Fruit fly (Drosophila melanogaster) whole organism, embryonic: Measurements from ENCODE around the gene Doc2.

Experiments
- C15 ChIP-seq: fragments of 200-800 bp; sonication (Bioruptor generic); IDR thresholded peaks from 3 replicates; pipeline ENCODE4 v1.3.6; 2022; ENCODE audit warnings: missing biosample characterization, missing genetic modification characterization
- CG10565 ChIP-seq: fragments of 200-800 bp; sonication (Bioruptor generic); optimal IDR thresholded peaks from 3 replicates; lab custom pipeline; 2016; ENCODE audit warnings: missing biosample characterization, mild to moderate bottlenecking, missing genetic modification characterization
- CG11456 ChIP-seq: fragments of 200-800 bp; sonication (Bioruptor generic); IDR thresholded peaks from 3 replicates; pipeline ENCODE4 v1.3.6; 2022; ENCODE audit warnings: missing biosample characterization, missing genetic modification characterization
- CG11695 ChIP-seq: fragments of 200-800 bp; sonication (Bioruptor generic); IDR thresholded peaks from 3 replicates; pipeline ENCODE4 v1.3.6; 2022; ENCODE audit warnings: missing biosample characterization, missing genetic modification characterization
- CG12299 ChIP-seq: fragments of 200-800 bp; sonication (Bioruptor generic); optimal IDR thresholded peaks from 2 replicates; lab custom pipeline; 2018; ENCODE audit warnings: missing biosample characterization, mild to moderate bottlenecking, missing genetic modification characterization
- CG14014 ChIP-seq: fragments of 200-800 bp; sonication (Bioruptor generic); IDR thresholded peaks from 2 replicates; pipeline ENCODE4 v1.3.6; 2022; ENCODE audit warnings: missing biosample characterization, missing genetic modification characterization
- CG14050 ChIP-seq: fragments of 200-800 bp; sonication (Bioruptor generic); IDR thresholded peaks from 3 replicates; pipeline ENCODE4 v1.3.6; 2022; ENCODE audit warnings: missing biosample characterization, missing genetic modification characterization
- CG14441 ChIP-seq: fragments of 200-800 bp; sonication (Bioruptor generic); IDR thresholded peaks from 2 replicates; pipeline ENCODE4 v1.3.6; 2022; ENCODE audit warnings: missing biosample characterization, missing genetic modification characterization
- CG1602 ChIP-seq: fragments of 200-800 bp; sonication (Bioruptor generic); optimal IDR thresholded peaks from 3 replicates; lab custom pipeline; 2016; ENCODE audit warnings: missing biosample characterization, missing genetic modification characterization
- CG1647 ChIP-seq: fragments of 200-800 bp; sonication (Bioruptor generic); optimal IDR thresholded peaks from 3 replicates; lab custom pipeline; 2016; ENCODE audit warnings: missing biosample characterization, missing genetic modification characterization
- CG17359 ChIP-seq: fragments of 200-800 bp; sonication (Bioruptor generic); optimal IDR thresholded peaks from 3 replicates; lab custom pipeline; 2018; ENCODE audit warnings: missing biosample characterization, mild to moderate bottlenecking, missing genetic modification characterization, moderate library complexity
- CG32772 ChIP-seq: fragments of 200-800 bp; sonication (Bioruptor generic); IDR thresholded peaks from 2 replicates; pipeline ENCODE4 v1.3.6; 2022; ENCODE audit warnings: missing biosample characterization, missing genetic modification characterization
- CG4360 ChIP-seq: fragments of 200-800 bp; sonication (Bioruptor generic); IDR thresholded peaks from 2 replicates; pipeline ENCODE4 v1.3.6; 2022; ENCODE audit warnings: missing biosample characterization, missing genetic modification characterization
- CG4424 ChIP-seq: fragments of 200-800 bp; sonication (Bioruptor generic); optimal IDR thresholded peaks from 3 replicates; lab custom pipeline; 2016; ENCODE audit warnings: missing biosample characterization, missing genetic modification characterization
- CG5245 ChIP-seq: fragments of 200-800 bp; sonication (Bioruptor generic); optimal IDR thresholded peaks from 3 replicates; lab custom pipeline; 2016; ENCODE audit warnings: missing biosample characterization, missing genetic modification characterization
- CG6791 ChIP-seq: fragments of 200-800 bp; sonication (Bioruptor generic); IDR thresholded peaks from 3 replicates; pipeline ENCODE4 v1.3.6; 2022; ENCODE audit warnings: missing biosample characterization, missing genetic modification characterization; ENCODE audit not compliant: partially characterized antibody
- CG6813 ChIP-seq: fragments of 200-800 bp; sonication (Bioruptor generic); optimal IDR thresholded peaks from 2 replicates; lab custom pipeline; 2017; ENCODE audit warnings: missing biosample characterization, missing genetic modification characterization, mild to moderate bottlenecking, moderate library complexity, missing genetic modification reagents
- CG7839 ChIP-seq: fragments of 200-800 bp; sonication (Bioruptor generic); optimal IDR thresholded peaks from 3 replicates; lab custom pipeline; 2018; ENCODE audit warnings: missing biosample characterization, mild to moderate bottlenecking, missing genetic modification characterization, moderate library complexity
- CG8359 ChIP-seq: fragments of 200-800 bp; sonication (Bioruptor generic); optimal IDR thresholded peaks from 2 replicates; lab custom pipeline; 2017; ENCODE audit warnings: missing biosample characterization, mild to moderate bottlenecking, missing genetic modification characterization, borderline replicate concordance
- Chrac-16 ChIP-seq: fragments of 200-800 bp; sonication (Bioruptor generic); optimal IDR thresholded peaks from 3 replicates; lab custom pipeline; 2016; ENCODE audit warnings: missing biosample characterization, missing genetic modification characterization
- Dfd ChIP-seq, 2 experiments: fragments of >200 bp; optimal IDR thresholded peaks; 2 replicates each; lab custom pipeline; 2017; ENCODE audit warnings: missing biosample characterization in 2 of 2, missing genetic modification characterization in 2 of 2
- Mad ChIP-seq: fragments of 200-800 bp; sonication (Bioruptor generic); optimal IDR thresholded peaks from 2 replicates; lab custom pipeline; 2016; ENCODE audit warnings: missing biosample characterization, missing genetic modification characterization
- NFAT ChIP-seq: fragments of 200-800 bp; sonication (Bioruptor generic); IDR thresholded peaks from 2 replicates; pipeline ENCODE4 v1.3.6; 2022; ENCODE audit warnings: missing biosample characterization, missing genetic modification characterization
- Nf-YB ChIP-seq: fragments of 200-800 bp; sonication (Bioruptor generic); optimal IDR thresholded peaks from 3 replicates; lab custom pipeline; 2019; ENCODE audit warnings: missing biosample characterization, mild to moderate bottlenecking, missing genetic modification characterization, moderate library complexity
- NfI ChIP-seq: fragments of 200-800 bp; sonication (Bioruptor generic); optimal IDR thresholded peaks from 3 replicates; lab custom pipeline; 2018; ENCODE audit warnings: missing biosample characterization, mild to moderate bottlenecking, missing genetic modification characterization, moderate library complexity
- Opbp ChIP-seq: fragments of 200-800 bp; sonication (Bioruptor generic); IDR thresholded peaks from 3 replicates; pipeline ENCODE4 v1.3.6; 2022; ENCODE audit warnings: missing biosample characterization, missing genetic modification characterization; ENCODE audit not compliant: partially characterized antibody
- PHDP ChIP-seq: fragments of 200-800 bp; sonication (Bioruptor generic); optimal IDR thresholded peaks from 3 replicates; lab custom pipeline; 2018; ENCODE audit warnings: missing biosample characterization, mild to moderate bottlenecking, missing genetic modification characterization, moderate library complexity
- Pdp1 ChIP-seq, 2 experiments: fragments of 200-800 bp; sonication (Bioruptor generic); optimal IDR thresholded peaks; 3 replicates each; lab custom pipeline; 2016; ENCODE audit warnings: missing biosample characterization in 2 of 2, missing genetic modification characterization in 2 of 2, mild to moderate bottlenecking in 1 of 2, moderate library complexity in 1 of 2
- Scr ChIP-seq: fragments of 200-800 bp; sonication (Bioruptor generic); IDR thresholded peaks from 2 replicates; pipeline ENCODE4 v1.3.6; 2022; ENCODE audit warnings: missing biosample characterization, missing genetic modification characterization; ENCODE audit not compliant: partially characterized antibody
- Sox100B ChIP-seq: fragments of 200-800 bp; sonication (Bioruptor generic); optimal IDR thresholded peaks from 3 replicates; lab custom pipeline; 2018; ENCODE audit warnings: missing biosample characterization, mild to moderate bottlenecking, missing genetic modification characterization
- Sry-δ ChIP-seq: fragments of 200-800 bp; sonication (Bioruptor generic); optimal IDR thresholded peaks from 2 replicates; lab custom pipeline; 2016; ENCODE audit warnings: missing biosample characterization, missing genetic modification characterization
- Ssrp ChIP-seq: fragments of 200-800 bp; sonication (Bioruptor generic); optimal IDR thresholded peaks from 2 replicates; lab custom pipeline; 2018; ENCODE audit warnings: missing biosample characterization, mild to moderate bottlenecking, missing genetic modification characterization, moderate library complexity
- Vsx1 ChIP-seq: fragments of 200-800 bp; sonication (Bioruptor generic); optimal IDR thresholded peaks from 2 replicates; lab custom pipeline; 2017; ENCODE audit warnings: missing biosample characterization, mild to moderate bottlenecking, missing genetic modification characterization, missing genetic modification reagents
- YL-1 ChIP-seq: fragments of 200-800 bp; sonication (Bioruptor generic); optimal IDR thresholded peaks from 3 replicates; lab custom pipeline; 2017; ENCODE audit warnings: missing biosample characterization, mild to moderate bottlenecking, missing genetic modification characterization
- caup ChIP-seq: fragments of 200-800 bp; sonication (Bioruptor generic); optimal IDR thresholded peaks from 3 replicates; lab custom pipeline; 2017; ENCODE audit warnings: missing biosample characterization, mild to moderate bottlenecking, missing genetic modification characterization, moderate library complexity; ENCODE audit not compliant: severe bottlenecking
- exex ChIP-seq: fragments of 200-800 bp; sonication (Bioruptor generic); optimal IDR thresholded peaks from 4 replicates; lab custom pipeline; 2018; ENCODE audit warnings: missing biosample characterization, mild to moderate bottlenecking, missing genetic modification characterization, moderate library complexity
- grn ChIP-seq: fragments of 200-800 bp; sonication (Bioruptor generic); optimal IDR thresholded peaks from 3 replicates; lab custom pipeline; 2017; ENCODE audit warnings: missing biosample characterization, missing genetic modification characterization
- h ChIP-seq: fragments of >200 bp; optimal IDR thresholded peaks from 2 replicates; lab custom pipeline; 2017
- hbn ChIP-seq: fragments of 200-800 bp; sonication (Bioruptor generic); IDR thresholded peaks from 2 replicates; pipeline ENCODE4 v1.3.6; 2022; ENCODE audit warnings: missing biosample characterization, missing genetic modification characterization; ENCODE audit not compliant: partially characterized antibody
- her ChIP-seq: fragments of 200-800 bp; sonication (Bioruptor generic); optimal IDR thresholded peaks from 2 replicates; lab custom pipeline; 2016; ENCODE audit warnings: missing biosample characterization, missing genetic modification characterization
- hkb ChIP-seq, 2 experiments: fragments of 200-800 bp in 1 of 2; fragments of >200 bp in 1 of 2; sonication (Bioruptor generic) in 1 of 2; IDR thresholded peaks in 1 of 2; optimal IDR thresholded peaks in 1 of 2; 2 replicates each; pipeline versions ENCODE4 v1.3.6 to Lab custom; 2017 to 2022; ENCODE audit warnings: missing biosample characterization in 1 of 2, missing genetic modification characterization in 1 of 2
- jumu ChIP-seq: fragments of 200-800 bp; sonication (Bioruptor generic); optimal IDR thresholded peaks from 3 replicates; lab custom pipeline; 2016; ENCODE audit warnings: missing biosample characterization, missing genetic modification characterization
- lilli ChIP-seq: fragments of 200-800 bp; sonication (Bioruptor generic); optimal IDR thresholded peaks from 3 replicates; lab custom pipeline; 2016; ENCODE audit warnings: missing biosample characterization, missing genetic modification characterization
- maf-S ChIP-seq: fragments of 200-800 bp; sonication (Bioruptor generic); optimal IDR thresholded peaks from 2 replicates; lab custom pipeline; 2016; ENCODE audit warnings: missing biosample characterization, missing genetic modification characterization
- mam ChIP-seq: fragments of 200-800 bp; sonication (Bioruptor generic); optimal IDR thresholded peaks from 3 replicates; lab custom pipeline; 2016; ENCODE audit warnings: missing biosample characterization, missing genetic modification characterization
- mld ChIP-seq: fragments of 200-800 bp; sonication (Bioruptor generic); IDR thresholded peaks from 3 replicates; pipeline ENCODE4 v1.3.6; 2022; ENCODE audit warnings: missing biosample characterization, missing genetic modification characterization; ENCODE audit not compliant: partially characterized antibody
- pum ChIP-seq: fragments of 200-800 bp; sonication (Bioruptor generic); optimal IDR thresholded peaks from 2 replicates; lab custom pipeline; 2016; ENCODE audit warnings: missing biosample characterization, missing genetic modification characterization
- ranshi ChIP-seq: fragments of 200-800 bp; sonication (Bioruptor generic); IDR thresholded peaks from 2 replicates; pipeline ENCODE4 v1.3.6; 2022; ENCODE audit warnings: missing biosample characterization, missing genetic modification characterization
- tx ChIP-seq: fragments of 200-800 bp; sonication (Bioruptor generic); optimal IDR thresholded peaks from 2 replicates; lab custom pipeline; 2016; ENCODE audit warnings: missing biosample characterization, missing genetic modification characterization
- zfh2 ChIP-seq: fragments of 200-800 bp; sonication (Bioruptor generic); optimal IDR thresholded peaks from 2 replicates; lab custom pipeline; 2016; ENCODE audit warnings: missing biosample characterization, missing genetic modification characterization

The Doc2 gene

DNA sequence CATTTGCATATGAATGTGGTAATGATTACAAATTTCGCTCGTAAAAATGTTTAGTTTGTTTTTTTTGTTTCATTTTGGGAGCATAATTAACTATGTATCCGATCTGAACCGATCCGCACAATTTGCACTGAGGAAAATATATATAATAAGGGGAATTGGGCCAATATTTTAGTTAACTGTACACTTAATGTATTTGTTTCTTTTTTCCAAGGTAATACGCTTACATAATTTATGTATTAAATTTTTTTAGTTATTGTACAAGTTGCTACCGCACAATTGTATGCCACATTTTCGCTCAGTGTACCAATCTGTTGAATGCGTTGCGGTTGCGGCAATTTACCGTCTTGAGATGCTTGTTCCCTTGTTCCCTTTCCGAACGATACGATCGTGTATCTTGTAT, 6.6 kb upstream of the Doc2 start (continued):
- TF ChIP-seq CG5245 (GFP tag; lab: Kevin White, UChicago) (peak; percentile 71), Mad (GFP tag; lab: Kevin White, UChicago) (peak; percentile 72), CG8359 (GFP tag; lab: Kevin White, UChicago) (peak; percentile 61), pum (GFP tag; lab: Kevin White, UChicago) (peak; percentile 79), CG11456 (GFP tag; lab: Robert Waterston, UW) (peak; percentile 86), CG10565 (peak; percentile 20), YL-1 (GFP tag; lab: Kevin White, UChicago) (no peak), Opbp (GFP tag; lab: Robert Waterston, UW) (no peak), Chrac-16 (GFP tag; lab: Kevin White, UChicago) (peak; percentile 78), exex (peak; percentile 15), CG14441 (peak; percentile 90), mam (GFP tag; lab: Kevin White, UChicago) (peak; percentile 81), Ssrp (tag; lab: Kevin White, UChicago) (peak; percentile 78), Vsx1 (GFP tag; lab: Kevin White, UChicago) (peak; percentile 81), mld (GFP tag; lab: Robert Waterston, UW) (no peak), NfI (GFP tag; lab: Kevin White, UChicago) (peak; percentile 73), lilli (GFP tag; lab: Kevin White, UChicago) (peak; percentile 82), Sry-δ (GFP tag; lab: Kevin White, UChicago) (peak; percentile 37), tx (GFP tag; lab: Kevin White, UChicago) (peak; percentile 72), CG6791 (GFP tag; lab: Robert Waterston, UW) (no peak), CG11695 (GFP tag; lab: Robert Waterston, UW) (peak; percentile 92), CG1647 (GFP tag; lab: Kevin White, UChicago) (peak; percentile 78), her (GFP tag; lab: Kevin White, UChicago) (peak; percentile 37), ranshi (peak; percentile 87), NFAT (peak; percentile 82), CG6813 (GFP tag; lab: Kevin White, UChicago) (peak; percentile 74), zfh2 (peak; percentile 50), jumu (GFP tag; lab: Kevin White, UChicago) (peak; percentile 67), CG14014 (GFP tag; lab: Robert Waterston, UW) (peak; percentile 88), CG7839 (tag; lab: Kevin White, UChicago) (peak; percentile 93), CG4360 (GFP tag; lab: Robert Waterston, UW) (peak; percentile 58; the same call in 1 of the 2 replicates), grn (GFP tag; lab: Kevin White, UChicago) (peak; percentile 89), CG17359 (peak; percentile 86), Nf-YB (GFP tag; lab: Kevin White, UChicago) (peak; percentile 53), Scr (GFP tag; lab: Robert Waterston, UW) (no peak), CG1602 (peak; percentile 68), Pdp1 (GFP tag; optimal IDR thresholded peaks at IDR 0.05; lab: Kevin White, UChicago) (peak; percentile 85 to 88), maf-S (peak; percentile 63), CG32772 (GFP tag; lab: Robert Waterston, UW) (peak; percentile 90), caup (GFP tag; lab: Kevin White, UChicago) (peak; percentile 74), h (no peak), C15 (GFP tag; lab: Robert Waterston, UW) (peak; percentile 56; the same call in 1 of the 3 replicates), Dfd (GFP tag; optimal IDR thresholded peaks at IDR 0.05; lab: Kevin White, UChicago) (no peak), hkb (optimal IDR thresholded peaks at IDR 0.05; lab: Kevin White, UChicago) (no peak), hkb (GFP tag; IDR thresholded peaks at IDR 0.05; lab: Robert Waterston, UW) (peak; percentile 93), hbn (GFP tag; lab: Robert Waterston, UW) (no peak), CG14050 (GFP tag; lab: Robert Waterston, UW) (peak; percentile 81), PHDP (tag; lab: Kevin White, UChicago) (peak; percentile 85), CG4424 (peak; percentile 86), CG12299 (peak; percentile 65), Sox100B (GFP tag; lab: Kevin White, UChicago) (peak; percentile 82)
